Fruit fly (Drosophila melanogaster): ENCODE measurements around the gene Hel89B.
A peak's percentile ranks its signal among the peaks of the same experiment; 100 is the strongest.

The Hel89B gene

dm6 chr3R:15974235-15974634 lies 1.1 kb downstream of the Hel89B start (continued):
- TF ChIP-seq CG17829 (tag; optimal IDR thresholded peaks at IDR 0.05) (peak; percentile 80), Atf3 (GFP tag; optimal IDR thresholded peaks at IDR 0.05) (peak; percentile 65), CG17186 (GFP tag; optimal IDR thresholded peaks at IDR 0.05) (peak; percentile 7), Xbp1 (GFP tag; optimal IDR thresholded peaks at IDR 0.05) (peak; percentile 85), CG10147 (GFP tag; optimal IDR thresholded peaks at IDR 0.05) (peak; percentile 70), z (GFP tag; IDR thresholded peaks at IDR 0.05) (no peak), CG15011 (GFP tag; optimal IDR thresholded peaks at IDR 0.05) (peak; percentile 56), Fer2 (tag; optimal IDR thresholded peaks at IDR 0.05) (peak; percentile 32), nmo (GFP tag; optimal IDR thresholded peaks at IDR 0.05) (peak; percentile 89)

- TF ChIP-seq sqz (GFP tag; optimal IDR thresholded peaks at IDR 0.05) (peak; percentile 5), CG11085 (GFP tag; IDR thresholded peaks at IDR 0.05) (no peak), exex (tag; optimal IDR thresholded peaks at IDR 0.05) (peak; percentile 95), danr (GFP tag; IDR thresholded peaks at IDR 0.05) (no peak), CG12391 (tag; optimal IDR thresholded peaks at IDR 0.05) (no peak), al (GFP tag; IDR thresholded peaks at IDR 0.05) (no peak), CG2199 (GFP tag; IDR thresholded peaks at IDR 0.05) (no peak), CG11696 (GFP tag; IDR thresholded peaks at IDR 0.05) (no peak), CG34376 (GFP tag; optimal IDR thresholded peaks at IDR 0.05) (peak; percentile 51), Pdp1 (GFP tag; optimal IDR thresholded peaks at IDR 0.05) (no peak), CG4424 (GFP tag; optimal IDR thresholded peaks at IDR 0.05) (no peak), Hr3 (GFP tag; optimal IDR thresholded peaks at IDR 0.05) (no peak), ken (GFP tag; IDR thresholded peaks at IDR 0.05) (no peak), stc (GFP tag; IDR thresholded peaks at IDR 0.05) (no peak), tio (GFP tag; optimal IDR thresholded peaks at IDR 0.05) (no peak), grn (GFP tag; optimal IDR thresholded peaks at IDR 0.05) (no peak), CG1647 (GFP tag; optimal IDR thresholded peaks at IDR 0.05) (no peak), CG11504 (tag; optimal IDR thresholded peaks at IDR 0.05) (no peak), gsb-n (tag; optimal IDR thresholded peaks at IDR 0.05) (no peak), CG14965 (GFP tag; optimal IDR thresholded peaks at IDR 0.05; ENCODE audit: borderline replicate concordance) (no peak), rib (GFP tag; IDR thresholded peaks at IDR 0.05) (no peak), ash1 (GFP tag; optimal IDR thresholded peaks at IDR 0.05) (no peak), fd3F (GFP tag; optimal IDR thresholded peaks at IDR 0.05) (no peak), CG8765 (GFP tag; IDR thresholded peaks at IDR 0.05) (no peak), CG14014 (GFP tag; IDR thresholded peaks at IDR 0.05) (no peak), CG7987 (GFP tag; optimal IDR thresholded peaks at IDR 0.05) (no peak), CG3838 (GFP tag; optimal IDR thresholded peaks at IDR 0.05) (no peak), CG7839 (tag; optimal IDR thresholded peaks at IDR 0.05) (no peak), chinmo (GFP tag; IDR thresholded peaks at IDR 0.05; ENCODE audit: partially characterized antibody) (0 out of 4 replicates have a peak, but pooled peaks have one; percentile 55), sug (tag; optimal IDR thresholded peaks at IDR 0.05) (peak; percentile 3), Bteb2 (GFP tag; optimal IDR thresholded peaks at IDR 0.05) (no peak), tna (GFP tag; IDR thresholded peaks at IDR 0.05; ENCODE audit: partially characterized antibody) (no peak), CrebB (tag; optimal IDR thresholded peaks at IDR 0.05) (no peak)
Measured at dm6 chr3R:15975170-15975569, 2.1 kb downstream of the Hel89B start.
